Fruit fly (Drosophila melanogaster) whole organism, pupa: Measurements from ENCODE around the gene CG5921.

Experiments
- CG15710 ChIP-seq: fragments of 200-800 bp; sonication (Bioruptor generic); optimal IDR thresholded peaks from 2 replicates; lab custom pipeline; 2018; ENCODE audit warnings: missing biosample characterization, mild to moderate bottlenecking, missing genetic modification characterization, moderate library complexity
- CG32121 ChIP-seq: fragments of 200-800 bp; sonication (Bioruptor generic); IDR thresholded peaks from 2 replicates; pipeline ENCODE4 v1.3.6; 2022; ENCODE audit warnings: missing biosample characterization, missing genetic modification characterization
- CG8159 ChIP-seq: fragments of 200-800 bp; sonication (Bioruptor generic); optimal IDR thresholded peaks from 3 replicates; lab custom pipeline; 2018; ENCODE audit warnings: missing biosample characterization, mild to moderate bottlenecking, missing genetic modification characterization, moderate library complexity
- CG9948 ChIP-seq: fragments of 200-800 bp; sonication (Bioruptor generic); optimal IDR thresholded peaks from 2 replicates; lab custom pipeline; 2018; ENCODE audit warnings: missing biosample characterization, mild to moderate bottlenecking, missing genetic modification characterization, moderate library complexity
- Snoo ChIP-seq: fragments of 200-800 bp; sonication (Bioruptor generic); optimal IDR thresholded peaks from 3 replicates; lab custom pipeline; 2017; ENCODE audit warnings: missing biosample characterization, mild to moderate bottlenecking, missing genetic modification characterization, inconsistent platforms
- fd96Ca ChIP-seq: fragments of 200-800 bp; sonication (Bioruptor generic); IDR thresholded peaks from 3 replicates; pipeline ENCODE4 v1.3.6; 2022; ENCODE audit warnings: missing biosample characterization, missing genetic modification characterization

dm6 chrX:6075586-6075985, 25.0 kb downstream of the CG5921 start:
- no peak for TF ChIP-seq CG15710
- no peak for TF ChIP-seq CG8159 (tag; lab: Kevin White, UChicago)
- TF ChIP-seq CG9948 (tag; lab: Kevin White, UChicago), result no peak
- no peak for TF ChIP-seq Snoo (tag; lab: Kevin White, UChicago)
- no peak for TF ChIP-seq CG32121 (GFP tag; lab: Robert Waterston, UW)
- TF ChIP-seq fd96Ca (GFP tag; lab: Robert Waterston, UW), result no peak
